Worm (Caenorhabditis elegans) whole organism, young adult: ENCODE measurements around the gene F17C11.12.

Experiments used
- B0019.2 ChIP-seq: fragments of 200-800 bp; sonication (Bioruptor generic); conservative IDR thresholded peaks from 2 replicates; pipeline ENCODE4 v1.3.6; 2022; ENCODE audit warnings: missing genetic modification reagents, missing genetic modification characterization, missing compliant biosample characterization
- B0035.1 ChIP-seq: sonication (generic microtip); optimal IDR thresholded peaks from 2 replicates; lab custom pipeline; 2016; ENCODE audit warnings: missing genetic modification characterization, mild to moderate bottlenecking, missing compliant biosample characterization, missing genotype, missing genetic modification reagents
- B0261.1 ChIP-seq: sonication (generic microtip); optimal IDR thresholded peaks from 2 replicates; lab custom pipeline; 2016; ENCODE audit warnings: mild to moderate bottlenecking, missing genetic modification characterization, moderate library complexity, missing compliant biosample characterization
- C17E4.6 ChIP-seq: fragments of 200-800 bp; sonication (Bioruptor generic); IDR thresholded peaks from 2 replicates; pipeline ENCODE4 v1.3.6; 2022; ENCODE audit warnings: missing genetic modification reagents, missing genetic modification characterization, missing compliant biosample characterization
- D2030.7 ChIP-seq: fragments of 200-800 bp; sonication (Bioruptor generic); IDR thresholded peaks from 2 replicates; pipeline ENCODE4 v1.3.6; 2022; ENCODE audit warnings: missing genetic modification reagents, missing genetic modification characterization, missing compliant biosample characterization
- F10E7.11 ChIP-seq: sonication (generic microtip); optimal IDR thresholded peaks from 2 replicates; lab custom pipeline; 2017; ENCODE audit warnings: mild to moderate bottlenecking, missing genetic modification characterization, moderate library complexity, missing compliant biosample characterization
- F22D6.2 ChIP-seq: sonication (generic microtip); optimal IDR thresholded peaks from 2 replicates; lab custom pipeline; 2016; ENCODE audit warnings: mild to moderate bottlenecking, missing genetic modification characterization, missing compliant biosample characterization
- F33H1.4 ChIP-seq: fragments of 200-800 bp; sonication (Bioruptor generic); IDR thresholded peaks from 2 replicates; pipeline ENCODE4 v1.3.6; 2022; ENCODE audit warnings: missing genetic modification reagents, missing genetic modification characterization, missing compliant biosample characterization
- F52B5.7 ChIP-seq: sonication (generic microtip); optimal IDR thresholded peaks from 2 replicates; lab custom pipeline; 2016; ENCODE audit warnings: mild to moderate bottlenecking, missing genetic modification characterization, missing compliant biosample characterization
- F55B11.4 ChIP-seq: sonication (generic microtip); optimal IDR thresholded peaks from 2 replicates; lab custom pipeline; 2016; ENCODE audit warnings: missing compliant biosample characterization, missing genetic modification characterization, borderline replicate concordance; ENCODE audit not compliant: insufficient read depth
- F57C9.4 ChIP-seq: sonication (generic microtip); optimal IDR thresholded peaks from 2 replicates; lab custom pipeline; 2017; ENCODE audit warnings: mild to moderate bottlenecking, missing genetic modification characterization, missing compliant biosample characterization
- K12H6.12 ChIP-seq: fragments of 200-800 bp; sonication (Bioruptor generic); optimal IDR thresholded peaks from 2 replicates; lab custom pipeline; 2018; ENCODE audit warnings: mild to moderate bottlenecking, missing genetic modification characterization, missing compliant biosample characterization
- T07F8.4 ChIP-seq: sonication (generic microtip); optimal IDR thresholded peaks from 2 replicates; lab custom pipeline; 2016; ENCODE audit warnings: mild to moderate bottlenecking, missing genetic modification characterization, moderate library complexity, missing compliant biosample characterization
- Y53F4B.3 ChIP-seq: fragments of 200-800 bp; sonication (Bioruptor generic); IDR thresholded peaks from 2 replicates; pipeline ENCODE4 v1.3.6; 2022; ENCODE audit warnings: missing genetic modification reagents, missing genetic modification characterization, missing compliant biosample characterization
- Y53G8AR.9 ChIP-seq: fragments of 200-800 bp; sonication (Bioruptor generic); conservative IDR thresholded peaks from 2 replicates; pipeline ENCODE4 v1.3.6; 2022; ENCODE audit warnings: missing genetic modification reagents, missing genetic modification characterization, missing compliant biosample characterization
- Y67H2A.10 ChIP-seq: fragments of 200-800 bp; sonication (Bioruptor generic); conservative IDR thresholded peaks from 2 replicates; pipeline ENCODE4 v1.3.6; 2022; ENCODE audit warnings: missing genetic modification reagents, missing genetic modification characterization, missing compliant biosample characterization
- Y79H2A.3 ChIP-seq: fragments of 200-800 bp; sonication (Bioruptor generic); conservative IDR thresholded peaks from 2 replicates; pipeline ENCODE4 v1.3.6; 2022; ENCODE audit warnings: missing genetic modification reagents, missing genetic modification characterization, missing compliant biosample characterization
- ZK185.1 ChIP-seq: sonication (generic microtip); optimal IDR thresholded peaks from 2 replicates; lab custom pipeline; 2016; ENCODE audit warnings: mild to moderate bottlenecking, missing genetic modification characterization, missing compliant biosample characterization; ENCODE audit not compliant: poor library complexity, severe bottlenecking
- ama-1 ChIP-seq, 3 experiments: fragments of 150-350 bp in 1 of 3; sonication (generic microtip) in 2 of 3; optimal IDR thresholded peaks; 2 replicates each; lab custom pipeline; 2014 to 2018; ENCODE audit warnings: missing biosample characterization in 2 of 3, missing genetic modification characterization in 2 of 3, missing genetic modification reagents in 2 of 3
- bed-2 ChIP-seq: fragments of 200-800 bp; sonication (Bioruptor generic); IDR thresholded peaks from 2 replicates; pipeline ENCODE4 v1.3.6; 2022; ENCODE audit warnings: missing genetic modification reagents, missing genetic modification characterization, missing compliant biosample characterization
- cebp-2 ChIP-seq: fragments of 200-800 bp; sonication (Bioruptor generic); IDR thresholded peaks from 2 replicates; pipeline ENCODE4 v1.3.6; 2022; ENCODE audit warnings: missing genetic modification characterization, missing compliant biosample characterization
- ceh-27 ChIP-seq: fragments of 200-800 bp; sonication (Bioruptor generic); optimal IDR thresholded peaks from 2 replicates; lab custom pipeline; 2018; ENCODE audit warnings: mild to moderate bottlenecking, missing genetic modification characterization, moderate library complexity, missing compliant biosample characterization
- ceh-40 ChIP-seq: fragments of 200-800 bp; sonication (Bioruptor generic); IDR thresholded peaks from 2 replicates; pipeline ENCODE4 v1.3.6; 2022; ENCODE audit warnings: missing genetic modification characterization, missing compliant biosample characterization
- ceh-79 ChIP-seq: sonication (generic microtip); optimal IDR thresholded peaks from 2 replicates; lab custom pipeline; 2017; ENCODE audit warnings: mild to moderate bottlenecking, missing genetic modification characterization, missing compliant biosample characterization
- die-1 ChIP-seq: sonication (generic microtip); optimal IDR thresholded peaks from 2 replicates; lab custom pipeline; 2016; ENCODE audit warnings: missing genotype, mild to moderate bottlenecking, missing genetic modification characterization, missing compliant biosample characterization
- efl-1 ChIP-seq: fragments of 150-350 bp; optimal IDR thresholded peaks from 2 replicates; lab custom pipeline; 2014; ENCODE audit warnings: missing biosample characterization, missing genetic modification reagents, missing genetic modification characterization
- egl-18 ChIP-seq: fragments of 200-800 bp; sonication (Bioruptor generic); IDR thresholded peaks from 2 replicates; pipeline ENCODE4 v1.3.6; 2022; ENCODE audit warnings: missing genetic modification reagents, missing genetic modification characterization, missing compliant biosample characterization
- let-607 ChIP-seq, 2 experiments: fragments of 200-800 bp in 1 of 2; sonication (Bioruptor generic) in 1 of 2; sonication (generic microtip) in 1 of 2; optimal IDR thresholded peaks; 2 replicates each; lab custom pipeline; 2016 to 2018; ENCODE audit warnings: mild to moderate bottlenecking in 2 of 2, missing compliant biosample characterization in 2 of 2, missing genetic modification characterization in 2 of 2, moderate library complexity in 2 of 2, missing genotype in 1 of 2
- mcd-1 ChIP-seq: fragments of 200-800 bp; sonication (Bioruptor generic); IDR thresholded peaks from 2 replicates; pipeline ENCODE4 v1.3.6; 2022; ENCODE audit warnings: missing genetic modification reagents, missing genetic modification characterization, missing compliant biosample characterization
- mel-28 ChIP-seq: sonication (generic microtip); optimal IDR thresholded peaks from 2 replicates; lab custom pipeline; 2016; ENCODE audit warnings: borderline replicate concordance, mild to moderate bottlenecking, missing genetic modification characterization, missing compliant biosample characterization
- nfyb-1 ChIP-seq: fragments of 200-800 bp; sonication (Bioruptor generic); IDR thresholded peaks from 2 replicates; pipeline ENCODE4 v1.3.6; 2022; ENCODE audit warnings: missing genetic modification reagents, missing genetic modification characterization, missing compliant biosample characterization
- nhr-179 ChIP-seq: sonication (generic microtip); optimal IDR thresholded peaks from 2 replicates; lab custom pipeline; 2016; ENCODE audit warnings: mild to moderate bottlenecking, missing genetic modification characterization, missing compliant biosample characterization
- nhr-80 ChIP-seq: sonication (generic microtip); optimal IDR thresholded peaks from 2 replicates; lab custom pipeline; 2016; ENCODE audit warnings: missing genetic modification characterization, missing compliant biosample characterization
- nhr-90 ChIP-seq: sonication (generic microtip); optimal IDR thresholded peaks from 2 replicates; lab custom pipeline; 2016; ENCODE audit warnings: missing genotype, mild to moderate bottlenecking, missing genetic modification characterization, missing compliant biosample characterization
- pha-4 ChIP-seq: fragments of 150-350 bp; sonication (generic microtip); optimal IDR thresholded peaks from 2 replicates; lab custom pipeline; 2014; ENCODE audit warnings: missing biosample characterization, missing genetic modification reagents, missing genetic modification characterization
- rcor-1 ChIP-seq: fragments of 200-800 bp; sonication (Bioruptor generic); IDR thresholded peaks from 2 replicates; pipeline ENCODE4 v1.3.6; 2022; ENCODE audit warnings: missing genetic modification reagents, missing genetic modification characterization, missing compliant biosample characterization
- repo-1 ChIP-seq: sonication (generic microtip); optimal IDR thresholded peaks from 2 replicates; lab custom pipeline; 2017; ENCODE audit warnings: mild to moderate bottlenecking, missing genetic modification characterization, missing compliant biosample characterization
- rpc-1 ChIP-seq, 2 experiments: fragments of 150-350 bp in 1 of 2; sonication (generic microtip) in 1 of 2; optimal IDR thresholded peaks; 2 replicates each; lab custom pipeline; 2014 to 2018; ENCODE audit warnings: missing biosample characterization in 1 of 2, missing genetic modification characterization in 1 of 2, missing genetic modification reagents in 1 of 2, missing genotype in 1 of 2
- sdz-38 ChIP-seq: sonication (generic microtip); optimal IDR thresholded peaks from 2 replicates; lab custom pipeline; 2016; ENCODE audit warnings: missing genotype, missing genetic modification characterization, missing compliant biosample characterization
- somi-1 ChIP-seq: fragments of 200-800 bp; sonication (Bioruptor generic); optimal IDR thresholded peaks from 2 replicates; lab custom pipeline; 2018; ENCODE audit warnings: mild to moderate bottlenecking, missing genetic modification characterization, missing compliant biosample characterization
- sptf-2 ChIP-seq: fragments of 200-800 bp; sonication (Bioruptor generic); optimal IDR thresholded peaks from 2 replicates; lab custom pipeline; 2018; ENCODE audit warnings: mild to moderate bottlenecking, missing genetic modification characterization, missing compliant biosample characterization
- tbx-9 ChIP-seq: sonication (generic microtip); optimal IDR thresholded peaks from 2 replicates; lab custom pipeline; 2016; ENCODE audit warnings: borderline replicate concordance, missing genetic modification characterization, inconsistent platforms, missing compliant biosample characterization
- xnd-1 ChIP-seq: sonication (generic microtip); optimal IDR thresholded peaks from 2 replicates; lab custom pipeline; 2016; ENCODE audit warnings: missing genotype, missing genetic modification reagents, missing genetic modification characterization, missing compliant biosample characterization
- zfh-2 ChIP-seq: fragments of 200-800 bp; sonication (Bioruptor generic); conservative IDR thresholded peaks from 2 replicates; pipeline ENCODE4 v1.3.6; 2022; ENCODE audit warnings: missing genetic modification reagents, missing genetic modification characterization, missing compliant biosample characterization
- zim-3 ChIP-seq: sonication (generic microtip); optimal IDR thresholded peaks from 2 replicates; lab custom pipeline; 2017; ENCODE audit warnings: mild to moderate bottlenecking, missing genetic modification characterization, moderate library complexity, missing compliant biosample characterization
- ztf-28 ChIP-seq: fragments of 200-800 bp; sonication (Bioruptor generic); IDR thresholded peaks from 2 replicates; pipeline ENCODE4 v1.3.6; 2022; ENCODE audit warnings: missing genetic modification reagents, missing genetic modification characterization, missing compliant biosample characterization
- ztf-3 ChIP-seq: fragments of 200-800 bp; sonication (Bioruptor generic); optimal IDR thresholded peaks from 2 replicates; lab custom pipeline; 2018; ENCODE audit warnings: mild to moderate bottlenecking, missing genetic modification characterization, missing compliant biosample characterization
- ztf-6 ChIP-seq: fragments of 200-800 bp; sonication (Bioruptor generic); IDR thresholded peaks from 2 replicates; pipeline ENCODE4 v1.3.6; 2022; ENCODE audit warnings: missing genetic modification reagents, missing genetic modification characterization, missing compliant biosample characterization

The F17C11.12 gene

ce11 chrV:10894601-10895000 is 42.1 kb downstream of the F17C11.12 start, which contains the start of the genes F32D8.14 and F32D8.5 (continued):
- TF ChIP-seq ama-1 (optimal IDR thresholded peaks at IDR 0.05; lab: Kevin White, UChicago): no peak
- no peak for TF ChIP-seq ama-1 (GFP tag; optimal IDR thresholded peaks at IDR 0.05; lab: Kevin White, UChicago)
- peak; percentile 41 for TF ChIP-seq K12H6.12 (tag; lab: Kevin White, UChicago)
- TF ChIP-seq zim-3 (tag; lab: Kevin White, UChicago): no peak
- TF ChIP-seq F57C9.4 (tag; lab: Kevin White, UChicago): no peak
- TF ChIP-seq D2030.7 (GFP tag; lab: Robert Waterston, UW): peak; percentile 69
- TF ChIP-seq ztf-28: peak; percentile 83; the same call in 1 of the 2 replicates
- TF ChIP-seq F22D6.2 (tag; lab: Kevin White, UChicago): no peak
- TF ChIP-seq pha-4: no peak
- TF ChIP-seq F55B11.4 (tag; lab: Kevin White, UChicago): no peak
- TF ChIP-seq ztf-3 (GFP tag; lab: Kevin White, UChicago): no peak
- TF ChIP-seq nhr-80 (tag; lab: Kevin White, UChicago): peak; percentile 32
- peak; percentile 43 for TF ChIP-seq efl-1
- TF ChIP-seq nfyb-1 (GFP tag; lab: Robert Waterston, UW): 0 out of 2 replicates have a peak, but pooled peaks have one; percentile 36
- no peak for TF ChIP-seq zfh-2 (GFP tag; lab: Robert Waterston, UW)
- TF ChIP-seq rcor-1: 0 out of 2 replicates have a peak, but pooled peaks have one; percentile 49
- no peak for TF ChIP-seq sdz-38 (tag; lab: Kevin White, UChicago)
- TF ChIP-seq repo-1 (tag; lab: Kevin White, UChicago): peak; percentile 13
- TF ChIP-seq F33H1.4: peak; percentile 28; the same call in 1 of the 2 replicates
- no peak for TF ChIP-seq Y67H2A.10
- TF ChIP-seq ceh-40 (GFP tag; lab: Robert Waterston, UW): no peak
- TF ChIP-seq somi-1 (GFP tag; lab: Kevin White, UChicago): no peak
- TF ChIP-seq bed-2: no peak
- TF ChIP-seq F52B5.7: no peak
- peak; percentile 85 for TF ChIP-seq ZK185.1 (tag; lab: Kevin White, UChicago)
- TF ChIP-seq B0035.1 (tag; lab: Kevin White, UChicago): no peak
- TF ChIP-seq nhr-179: no peak
- TF ChIP-seq egl-18 (GFP tag; lab: Robert Waterston, UW): no peak
- no peak for TF ChIP-seq sptf-2 (GFP tag; lab: Kevin White, UChicago)
- no peak for TF ChIP-seq mel-28 (tag; lab: Kevin White, UChicago)
- peak; percentile 5 for TF ChIP-seq T07F8.4
- no peak for TF ChIP-seq cebp-2
- no peak for TF ChIP-seq ceh-79
- TF ChIP-seq C17E4.6: no peak
- TF ChIP-seq xnd-1 (tag; lab: Kevin White, UChicago): no peak
- TF ChIP-seq tbx-9 (tag; lab: Kevin White, UChicago): no peak
- no peak for TF ChIP-seq ztf-6
- TF ChIP-seq B0019.2: no peak
- TF ChIP-seq rpc-1 (optimal IDR thresholded peaks at IDR 0.05; lab: Kevin White, UChicago): no peak
- no peak for TF ChIP-seq rpc-1 (tag; optimal IDR thresholded peaks at IDR 0.05; lab: Kevin White, UChicago)
- TF ChIP-seq let-607 (tag; optimal IDR thresholded peaks at IDR 0.05; lab: Kevin White, UChicago): peak; percentile 77 to 93
- peak; percentile 92 for TF ChIP-seq mcd-1
- TF ChIP-seq F10E7.11 (tag; lab: Kevin White, UChicago): no peak
- no peak for TF ChIP-seq die-1 (tag; lab: Kevin White, UChicago)
- TF ChIP-seq Y79H2A.3 (GFP tag; lab: Robert Waterston, UW): no peak
- TF ChIP-seq ceh-27: peak; percentile 84
- no peak for TF ChIP-seq Y53G8AR.9 (GFP tag; lab: Robert Waterston, UW)
- TF ChIP-seq Y53F4B.3 (GFP tag; lab: Robert Waterston, UW): no peak
- TF ChIP-seq B0261.1: no peak
- TF ChIP-seq nhr-90 (tag; lab: Kevin White, UChicago): no peak
